Fruit fly (Drosophila melanogaster): Measurements from ENCODE around the gene Cbs.

The Cbs gene

dm6 chrX:21017568-21017967, 27.4 kb upstream of the Cbs start:
- TF ChIP-seq Myc (optimal IDR thresholded peaks at IDR 0.05) = no peak
- no peak for TF ChIP-seq Abd-B (GFP tag; optimal IDR thresholded peaks at IDR 0.05)
- TF ChIP-seq psq (GFP tag; optimal IDR thresholded peaks at IDR 0.05) = no peak
- TF ChIP-seq lola (GFP tag; optimal IDR thresholded peaks at IDR 0.05) = no peak
- TF ChIP-seq jim (GFP tag; optimal IDR thresholded peaks at IDR 0.05) = no peak
- TF ChIP-seq Hnf4 (GFP tag; optimal IDR thresholded peaks at IDR 0.05) = no peak
- no peak for TF ChIP-seq foxo (GFP tag; optimal IDR thresholded peaks at IDR 0.05)
- TF ChIP-seq rgr (GFP tag; optimal IDR thresholded peaks at IDR 0.05) = no peak
- TF ChIP-seq CG32264 (GFP tag; optimal IDR thresholded peaks at IDR 0.05) = no peak

DNA sequence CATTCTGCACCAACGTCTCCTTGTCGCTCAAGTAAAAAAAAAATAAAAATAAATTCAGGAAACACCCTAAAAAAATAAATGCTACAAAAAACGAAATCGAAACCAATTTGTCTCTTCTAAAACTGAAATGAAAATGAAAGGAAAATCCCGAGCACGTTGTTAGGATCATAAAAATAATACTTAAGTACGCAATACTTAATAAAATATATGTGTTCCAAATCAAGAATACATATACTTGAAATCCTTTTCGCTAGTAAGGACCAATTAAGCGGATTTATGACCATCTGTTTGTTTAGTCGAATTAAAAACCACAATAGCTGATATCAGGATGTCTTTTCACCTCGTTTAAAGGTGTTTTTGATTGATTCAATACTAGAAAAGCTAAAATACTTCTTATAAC, 19.1 kb upstream of the Cbs start, which contains the start of gene r-cup:
Gene r-cup (minus strand): TSS at position 101 of the 400 bp plus-strand sequence.
- no peak for TF ChIP-seq Hnf4 (GFP tag; optimal IDR thresholded peaks at IDR 0.05)
- TF ChIP-seq CG9705 (GFP tag; optimal IDR thresholded peaks at IDR 0.05) = no peak
- TF ChIP-seq dmrt93B (GFP tag; optimal IDR thresholded peaks at IDR 0.05) = no peak
- TF ChIP-seq psq (GFP tag; optimal IDR thresholded peaks at IDR 0.05) = no peak
- no peak for TF ChIP-seq pan (optimal IDR thresholded peaks at IDR 0.05)
- no peak for TF ChIP-seq usp (GFP tag; optimal IDR thresholded peaks at IDR 0.05)
- no peak for TF ChIP-seq Dfd (GFP tag; optimal IDR thresholded peaks at IDR 0.05)
- no peak for TF ChIP-seq Hr83 (GFP tag; optimal IDR thresholded peaks at IDR 0.05; ENCODE audit: poor library complexity, severe bottlenecking)
- no peak for TF ChIP-seq h (GFP tag; optimal IDR thresholded peaks at IDR 0.05)
- no peak for TF ChIP-seq Myc (optimal IDR thresholded peaks at IDR 0.05)
- TF ChIP-seq rgr (GFP tag; optimal IDR thresholded peaks at IDR 0.05) = no peak
- no peak for TF ChIP-seq woc (GFP tag; optimal IDR thresholded peaks at IDR 0.05)
- TF ChIP-seq Abd-B (GFP tag; optimal IDR thresholded peaks at IDR 0.05) = no peak
- no peak for TF ChIP-seq N (GFP tag; optimal IDR thresholded peaks at IDR 0.05)
- TF ChIP-seq Rel (GFP tag; optimal IDR thresholded peaks at IDR 0.05) = no peak
- TF ChIP-seq Rel (tag; optimal IDR thresholded peaks at IDR 0.05) = no peak
- TF ChIP-seq HLH106 (tag; optimal IDR thresholded peaks at IDR 0.05) = no peak

- TF ChIP-seq jim (GFP tag; optimal IDR thresholded peaks at IDR 0.05) = no peak
- TF ChIP-seq Jra (GFP tag; optimal IDR thresholded peaks at IDR 0.05) = no peak
- TF ChIP-seq Hnf4 (GFP tag; optimal IDR thresholded peaks at IDR 0.05) = peak; percentile 16
- TF ChIP-seq psq (GFP tag; optimal IDR thresholded peaks at IDR 0.05) = no peak
- peak; percentile 16 for TF ChIP-seq fru (GFP tag; optimal IDR thresholded peaks at IDR 0.05)
- TF ChIP-seq Vsx2 (GFP tag; optimal IDR thresholded peaks at IDR 0.05; ENCODE audit: partially characterized antibody) = no peak
- no peak for TF ChIP-seq ey (GFP tag; optimal IDR thresholded peaks at IDR 0.05)
- TF ChIP-seq CrebA (GFP tag; optimal IDR thresholded peaks at IDR 0.05; ENCODE audit: borderline replicate concordance) = no peak
- peak; percentile 39 for TF ChIP-seq h (GFP tag; optimal IDR thresholded peaks at IDR 0.05)
- TF ChIP-seq Hr78 (GFP tag; optimal IDR thresholded peaks at IDR 0.05) = no peak
- no peak for TF ChIP-seq tai (GFP tag; optimal IDR thresholded peaks at IDR 0.05)
- no peak for TF ChIP-seq rgr (GFP tag; optimal IDR thresholded peaks at IDR 0.05)
- TF ChIP-seq HLH106 (tag; optimal IDR thresholded peaks at IDR 0.05) = no peak
- TF ChIP-seq dsf (GFP tag; optimal IDR thresholded peaks at IDR 0.05; ENCODE audit: borderline replicate concordance) = no peak
- TF ChIP-seq OdsH (GFP tag; optimal IDR thresholded peaks at IDR 0.05) = no peak
- TF ChIP-seq CG9705 (GFP tag; optimal IDR thresholded peaks at IDR 0.05) = no peak
- TF ChIP-seq Dif (GFP tag; optimal IDR thresholded peaks at IDR 0.05; ENCODE audit: partially characterized antibody) = peak; percentile 0
- peak; percentile 6 for TF ChIP-seq sage (GFP tag; optimal IDR thresholded peaks at IDR 0.05)
- no peak for TF ChIP-seq N (GFP tag; optimal IDR thresholded peaks at IDR 0.05)
- no peak for TF ChIP-seq woc (GFP tag; optimal IDR thresholded peaks at IDR 0.05)
- no peak for TF ChIP-seq pan (optimal IDR thresholded peaks at IDR 0.05)
- no peak for TF ChIP-seq dl (GFP tag; optimal IDR thresholded peaks at IDR 0.05; ENCODE audit: insufficient read depth in 1 of 2, partially characterized antibody in 2 of 2)
- TF ChIP-seq Hr83 (GFP tag; optimal IDR thresholded peaks at IDR 0.05; ENCODE audit: poor library complexity, severe bottlenecking) = no peak
- TF ChIP-seq Mio (GFP tag; optimal IDR thresholded peaks at IDR 0.05) = no peak
- TF ChIP-seq Myc (optimal IDR thresholded peaks at IDR 0.05) = no peak
- no peak for TF ChIP-seq Dfd (GFP tag; optimal IDR thresholded peaks at IDR 0.05)
- no peak for TF ChIP-seq lola (GFP tag; optimal IDR thresholded peaks at IDR 0.05)
- no peak for TF ChIP-seq Abd-B (GFP tag; optimal IDR thresholded peaks at IDR 0.05)
- TF ChIP-seq Rel (GFP tag; optimal IDR thresholded peaks at IDR 0.05) = no peak
- peak; percentile 27 for TF ChIP-seq Rel (tag; optimal IDR thresholded peaks at IDR 0.05)
- no peak for TF ChIP-seq sv (GFP tag; optimal IDR thresholded peaks at IDR 0.05)
- no peak for TF ChIP-seq Sp1 (GFP tag; optimal IDR thresholded peaks at IDR 0.05)
- TF ChIP-seq CG32264 (GFP tag; optimal IDR thresholded peaks at IDR 0.05) = no peak
- TF ChIP-seq brk (GFP tag; optimal IDR thresholded peaks at IDR 0.05) = no peak
- no peak for TF ChIP-seq GATAd (GFP tag; optimal IDR thresholded peaks at IDR 0.05)
- TF ChIP-seq dmrt93B (GFP tag; optimal IDR thresholded peaks at IDR 0.05) = no peak
- no peak for TF ChIP-seq usp (GFP tag; optimal IDR thresholded peaks at IDR 0.05)
- TF ChIP-seq br (GFP tag; optimal IDR thresholded peaks at IDR 0.05) = no peak
- TF ChIP-seq foxo (GFP tag; optimal IDR thresholded peaks at IDR 0.05) = peak in 1 of 2 experiments; percentile 31
Measured at dm6 chrX:21027929-21028575, 16.9 kb upstream of the Cbs start, which contains the start of gene CG1532. Gene CG1532, minus strand, starts transcription at chrX:21028361.

All from whole organism, wandering third instar larva.